Worm (Caenorhabditis elegans) whole organism, L1 larva: ENCODE results near the gene txdc-17.

Source experiments
- alr-1 ChIP-seq: fragments of 200-800 bp; sonication (Bioruptor generic); optimal IDR thresholded peaks from 2 replicates; lab custom pipeline; 2018; ENCODE audit warnings: borderline replicate concordance, mild to moderate bottlenecking, missing genetic modification characterization, missing compliant biosample characterization
- ceh-82 ChIP-seq, 3 experiments: fragments of 150-350 bp in 1 of 3; sonication (generic microtip) in 2 of 3; optimal IDR thresholded peaks; 2 replicates each; lab custom pipeline; 2014 to 2017; ENCODE audit warnings: missing biosample characterization in 3 of 3, missing genetic modification characterization in 3 of 3
- ets-5 ChIP-seq: fragments of 200-800 bp; sonication (Bioruptor generic); IDR thresholded peaks from 2 replicates; pipeline ENCODE4 v1.3.6; 2022; ENCODE audit warnings: missing genetic modification characterization, missing compliant biosample characterization
- fkh-10 ChIP-seq: sonication (generic microtip); optimal IDR thresholded peaks from 2 replicates; lab custom pipeline; 2017; ENCODE audit warnings: missing biosample characterization, missing genetic modification reagents, missing genetic modification characterization
- mdl-1 ChIP-seq, 2 experiments: fragments of 150-350 bp; optimal IDR thresholded peaks; 2 replicates each; lab custom pipeline; 2014 to 2017; ENCODE audit warnings: missing biosample characterization in 2 of 2, missing genetic modification characterization in 2 of 2, inconsistent platforms in 1 of 2
- nhr-28 ChIP-seq: fragments of 150-350 bp; optimal IDR thresholded peaks from 2 replicates; lab custom pipeline; 2014; ENCODE audit warnings: missing biosample characterization, missing genetic modification characterization
- pqm-1 ChIP-seq: sonication (generic microtip); optimal IDR thresholded peaks from 3 replicates; lab custom pipeline; 2017; ENCODE audit warnings: missing biosample characterization, missing genetic modification characterization
- skn-1 ChIP-seq: fragments of 150-350 bp; optimal IDR thresholded peaks from 2 replicates; lab custom pipeline; 2014; ENCODE audit warnings: missing biosample characterization, missing genetic modification characterization
- sox-4 ChIP-seq: sonication (generic microtip); optimal IDR thresholded peaks from 2 replicates; lab custom pipeline; 2016; ENCODE audit warnings: missing genetic modification characterization, missing compliant biosample characterization
- ztf-11 ChIP-seq, 2 experiments: sonication (generic microtip); optimal IDR thresholded peaks; 2 replicates each; lab custom pipeline; 2016 to 2017; ENCODE audit warnings: missing genetic modification characterization in 2 of 2, missing biosample characterization in 1 of 2, missing compliant biosample characterization in 1 of 2

DNA sequence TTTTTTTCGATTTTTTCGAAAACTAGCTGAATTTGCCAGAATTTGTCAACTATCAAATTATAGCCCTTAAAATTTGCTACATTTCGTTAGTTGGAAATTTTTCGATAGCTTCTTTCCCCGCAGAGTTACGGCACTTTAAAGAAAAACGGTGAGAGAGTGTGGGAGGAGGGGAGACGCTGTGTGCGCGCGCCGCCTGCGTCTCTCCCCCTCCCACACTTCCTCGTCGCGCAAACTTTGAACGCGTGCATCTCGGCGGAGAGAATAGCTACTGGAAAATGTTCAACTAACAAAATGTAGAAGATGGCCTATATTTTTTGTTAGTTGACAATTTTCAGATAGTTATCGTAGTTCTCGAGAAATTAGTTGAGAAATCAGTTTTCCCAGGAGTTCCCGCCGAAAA, 32.1 kb downstream of the txdc-17 start:
- TF ChIP-seq mdl-1 (tag; optimal IDR thresholded peaks at IDR 0.05; lab: Kevin White, UChicago) (no peak), sox-4 (no peak), nhr-28 (tag; lab: Kevin White, UChicago) (no peak), ets-5 (GFP tag; lab: Robert Waterston, UW) (no peak), skn-1 (tag; lab: Kevin White, UChicago) (no peak), fkh-10 (GFP tag; lab: Kevin White, UChicago) (no peak), pqm-1 (tag; lab: Kevin White, UChicago) (no peak), ztf-11 (tag; optimal IDR thresholded peaks at IDR 0.05; lab: Kevin White, UChicago) (no peak), ceh-82 (tag; optimal IDR thresholded peaks at IDR 0.05; lab: Kevin White, UChicago) (no peak), alr-1 (tag; lab: Kevin White, UChicago) (no peak)
